Fruit fly (Drosophila melanogaster): ENCODE data around the gene CG43861.

CG43861 gene

dm6 chr2L:19935085-19935846, 81.8 kb downstream of the CG43861 start (continued):
- TF ChIP-seq Hey (tag; optimal IDR thresholded peaks at IDR 0.05) (peak; percentile 45), CG17359 (tag; optimal IDR thresholded peaks at IDR 0.05) (no peak), pan (optimal IDR thresholded peaks at IDR 0.05) (no peak), pan (GFP tag; optimal IDR thresholded peaks at IDR 0.05 in 1 of 2, IDR thresholded peaks at IDR 0.05 in 1 of 2) (peak in 1 of 2 experiments; percentile 33), CG30431 (GFP tag; optimal IDR thresholded peaks at IDR 0.05) (no peak), D (optimal IDR thresholded peaks at IDR 0.05) (no peak), D (GFP tag; optimal IDR thresholded peaks at IDR 0.05) (no peak), Hr3 (GFP tag; optimal IDR thresholded peaks at IDR 0.05) (no peak), MESR4 (GFP tag; optimal IDR thresholded peaks at IDR 0.05) (peak; percentile 1), Jarid2 (GFP tag; optimal IDR thresholded peaks at IDR 0.05) (peak; percentile 99), CG8089 (GFP tag; optimal IDR thresholded peaks at IDR 0.05) (no peak), croc (GFP tag; conservative IDR thresholded peaks at IDR 0.05) (no peak), CG13287 (GFP tag; IDR thresholded peaks at IDR 0.05; ENCODE audit: partially characterized antibody) (peak; percentile 63; the same call in 1 of the 2 replicates), tup (GFP tag; optimal IDR thresholded peaks at IDR 0.05) (no peak), CG13424 (tag; optimal IDR thresholded peaks at IDR 0.05) (peak; percentile 24), E2f2 (GFP tag; IDR thresholded peaks at IDR 0.05) (peak; percentile 29; the same call in 1 of the 2 replicates), sisA (GFP tag; IDR thresholded peaks at IDR 0.05) (no peak), CG16863 (GFP tag; optimal IDR thresholded peaks at IDR 0.05) (no peak), fd102C (GFP tag; optimal IDR thresholded peaks at IDR 0.05) (no peak), CG3065 (GFP tag; optimal IDR thresholded peaks at IDR 0.05) (no peak), CG9727 (GFP tag; optimal IDR thresholded peaks at IDR 0.05) (peak; percentile 21), CG12942 (GFP tag; optimal IDR thresholded peaks at IDR 0.05) (no peak), CG2116 (GFP tag; optimal IDR thresholded peaks at IDR 0.05) (no peak), Oli (tag; optimal IDR thresholded peaks at IDR 0.05) (no peak), CG11723 (GFP tag; optimal IDR thresholded peaks at IDR 0.05) (no peak), pum (GFP tag; optimal IDR thresholded peaks at IDR 0.05) (no peak), CoRest (tag; optimal IDR thresholded peaks at IDR 0.05) (peak; percentile 10), lmd (GFP tag; IDR thresholded peaks at IDR 0.05) (no peak), onecut (GFP tag; IDR thresholded peaks at IDR 0.05) (no peak), CG5180 (GFP tag; optimal IDR thresholded peaks at IDR 0.05) (peak; percentile 80), YL-1 (GFP tag; optimal IDR thresholded peaks at IDR 0.05) (no peak), CG16813 (GFP tag; IDR thresholded peaks at IDR 0.05; ENCODE audit: partially characterized antibody) (0 out of 3 replicates have a peak, but pooled peaks have one; percentile 29), CG11696 (GFP tag; IDR thresholded peaks at IDR 0.05) (no peak), ems (GFP tag; optimal IDR thresholded peaks at IDR 0.05) (no peak), CG4854 (GFP tag; optimal IDR thresholded peaks at IDR 0.05) (no peak), Mes4 (GFP tag; optimal IDR thresholded peaks at IDR 0.05) (peak; percentile 6), HLH4C (GFP tag; IDR thresholded peaks at IDR 0.05; ENCODE audit: partially characterized antibody) (peak; percentile 44; the same call in 1 of the 3 replicates), esg (GFP tag; conservative IDR thresholded peaks at IDR 0.05) (no peak), ac (GFP tag; optimal IDR thresholded peaks at IDR 0.05) (peak; percentile 28), CG8388 (GFP tag; optimal IDR thresholded peaks at IDR 0.05) (peak; percentile 14), HLH54F (GFP tag; optimal IDR thresholded peaks at IDR 0.05) (no peak), crc (GFP tag; optimal IDR thresholded peaks at IDR 0.05) (no peak), CG18619 (GFP tag; optimal IDR thresholded peaks at IDR 0.05) (peak; percentile 10), Mad (GFP tag; optimal IDR thresholded peaks at IDR 0.05) (peak; percentile 26), dati (GFP tag; IDR thresholded peaks at IDR 0.05) (no peak), ato (GFP tag; IDR thresholded peaks at IDR 0.05; ENCODE audit: partially characterized antibody) (peak; percentile 61; the same call in 1 of the 2 replicates), Tbp (GFP tag; optimal IDR thresholded peaks at IDR 0.05) (no peak), CG34422 (GFP tag; IDR thresholded peaks at IDR 0.05) (peak; percentile 70; the same call in 2 of the 3 replicates), btn (GFP tag; optimal IDR thresholded peaks at IDR 0.05) (no peak)

Data from whole organism, embryonic.